Worm (Caenorhabditis elegans): ENCODE results near the gene F54F7.10.

F54F7.10 gene

ce11 chrX:11848618-11849017 lies 14.8 kb upstream of the F54F7.10 start, which contains the start of gene F54F7.9:
F54F7.9 (minus strand) TSS chrX:11848718.
- no peak for TF ChIP-seq hmg-11 (tag; optimal IDR thresholded peaks at IDR 0.05)
- TF ChIP-seq snpc-4 (tag; optimal IDR thresholded peaks at IDR 0.05), result no peak
- no peak for TF ChIP-seq jun-1 (tag; optimal IDR thresholded peaks at IDR 0.05)
- no peak for TF ChIP-seq pqm-1 (tag; optimal IDR thresholded peaks at IDR 0.05)
- no peak for TF ChIP-seq fkh-2 (tag; optimal IDR thresholded peaks at IDR 0.05)
- TF ChIP-seq R02D3.7 (tag; optimal IDR thresholded peaks at IDR 0.05), result no peak
- TF ChIP-seq nhr-28 (tag; optimal IDR thresholded peaks at IDR 0.05), result no peak
- TF ChIP-seq elt-3 (tag; optimal IDR thresholded peaks at IDR 0.05), result no peak
- TF ChIP-seq daf-12 (tag; optimal IDR thresholded peaks at IDR 0.05), result no peak
- no peak for TF ChIP-seq ceh-16 (tag; optimal IDR thresholded peaks at IDR 0.05)
- no peak for TF ChIP-seq ztf-11 (tag; optimal IDR thresholded peaks at IDR 0.05)

ce11 chrX:11850082-11850481 lies 13.3 kb upstream of the F54F7.10 start, which contains the start of gene F54F7.3:
F54F7.3 (minus strand) TSS chrX:11850182.
- TF ChIP-seq ceh-28 (tag; optimal IDR thresholded peaks at IDR 0.05) (no peak), lin-39 (tag; optimal IDR thresholded peaks at IDR 0.05) (no peak), nhr-67 (tag; optimal IDR thresholded peaks at IDR 0.05) (no peak), egl-5 (tag; optimal IDR thresholded peaks at IDR 0.05) (no peak), R02D3.7 (tag; optimal IDR thresholded peaks at IDR 0.05) (no peak), elt-3 (tag; optimal IDR thresholded peaks at IDR 0.05) (no peak), zag-1 (tag; optimal IDR thresholded peaks at IDR 0.05) (no peak), hmg-11 (tag; optimal IDR thresholded peaks at IDR 0.05) (no peak), nfya-1 (tag; optimal IDR thresholded peaks at IDR 0.05; ENCODE audit: insufficient read depth) (no peak), ZK546.5 (tag; optimal IDR thresholded peaks at IDR 0.05) (no peak), fkh-10 (GFP tag; optimal IDR thresholded peaks at IDR 0.05) (no peak), ceh-9 (tag; optimal IDR thresholded peaks at IDR 0.05) (no peak), mml-1 (tag; optimal IDR thresholded peaks at IDR 0.05) (no peak)

DNA sequence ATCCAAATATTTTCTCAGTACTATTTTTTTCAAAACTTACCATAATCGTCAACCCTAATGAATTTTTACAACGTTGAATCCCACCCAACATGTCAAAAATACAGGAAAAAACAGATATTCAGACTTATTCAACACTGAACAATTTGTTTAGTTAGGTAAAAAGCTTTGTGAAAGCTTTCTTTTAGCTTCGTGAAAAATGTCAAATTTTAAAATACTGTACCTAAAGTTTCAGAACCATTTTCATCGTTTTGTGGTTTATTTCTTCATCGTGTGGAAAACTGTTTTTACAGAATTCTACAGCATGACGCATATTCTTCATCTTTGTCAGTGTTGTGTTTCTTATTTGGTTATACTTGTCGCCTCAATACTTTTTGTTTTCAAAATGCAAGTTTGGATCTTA lies 12.8 kb upstream of the F54F7.10 start, which contains the start of gene F54F7.14:
Gene F54F7.14, plus strand, starts transcription at position 301 of the 400 bp plus-strand sequence.
- no peak for TF ChIP-seq unc-62 (GFP tag; optimal IDR thresholded peaks at IDR 0.05)
- no peak for TF ChIP-seq eor-1 (tag; optimal IDR thresholded peaks at IDR 0.05)
- no peak for TF ChIP-seq nhr-25 (tag; optimal IDR thresholded peaks at IDR 0.05)
- TF ChIP-seq zag-1 (tag; optimal IDR thresholded peaks at IDR 0.05), result no peak
- TF ChIP-seq nhr-237 (tag; optimal IDR thresholded peaks at IDR 0.05), result no peak
- TF ChIP-seq nhr-76 (tag; optimal IDR thresholded peaks at IDR 0.05), result no peak
- no peak for TF ChIP-seq tbx-2 (tag; optimal IDR thresholded peaks at IDR 0.05)
- no peak for TF ChIP-seq fkh-2 (tag; optimal IDR thresholded peaks at IDR 0.05)
- TF ChIP-seq nhr-11 (tag; optimal IDR thresholded peaks at IDR 0.05), result no peak
- TF ChIP-seq skn-1 (tag; optimal IDR thresholded peaks at IDR 0.05), result no peak
- no peak for TF ChIP-seq daf-12 (tag; optimal IDR thresholded peaks at IDR 0.05)
- no peak for TF ChIP-seq ztf-11 (tag; optimal IDR thresholded peaks at IDR 0.05)
- TF ChIP-seq nhr-43 (tag; optimal IDR thresholded peaks at IDR 0.05; ENCODE audit: poor library complexity, severe bottlenecking), result no peak
- no peak for TF ChIP-seq nhr-67 (tag; optimal IDR thresholded peaks at IDR 0.05)

DNA sequence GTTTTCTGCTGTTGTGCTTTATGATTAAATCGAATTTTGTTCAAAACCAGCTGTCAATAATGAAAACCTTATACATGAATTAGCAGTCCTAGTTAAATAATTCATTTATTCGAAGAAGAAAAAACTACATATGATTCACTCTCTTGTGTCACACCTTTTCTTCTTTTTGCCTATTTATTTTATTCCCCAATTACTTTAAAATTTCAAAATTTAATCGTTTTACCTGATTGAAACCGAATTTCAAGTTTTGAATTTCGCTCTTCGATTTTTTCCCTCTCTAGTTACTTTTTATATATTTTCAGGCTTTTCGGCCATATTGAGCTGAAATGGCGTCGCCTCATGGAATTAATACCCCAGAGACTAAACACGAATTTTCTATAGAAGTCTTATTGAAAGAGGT lies 10.9 kb upstream of the F54F7.10 start, which contains the start of gene xtr-1:
Gene xtr-1, plus strand, starts transcription at position 301 of the 400 bp plus-strand sequence.
- TF ChIP-seq lsy-12 (tag; optimal IDR thresholded peaks at IDR 0.05) (no peak), nhr-25 (tag; optimal IDR thresholded peaks at IDR 0.05) (no peak), lin-39 (tag; optimal IDR thresholded peaks at IDR 0.05) (no peak), fkh-2 (tag; optimal IDR thresholded peaks at IDR 0.05) (no peak), elt-3 (tag; optimal IDR thresholded peaks at IDR 0.05) (no peak), daf-12 (tag; optimal IDR thresholded peaks at IDR 0.05) (no peak), lin-15B (tag; optimal IDR thresholded peaks at IDR 0.05) (no peak), unc-39 (tag; optimal IDR thresholded peaks at IDR 0.05) (no peak), nhr-43 (tag; optimal IDR thresholded peaks at IDR 0.05; ENCODE audit: poor library complexity, severe bottlenecking) (no peak), nhr-237 (tag; optimal IDR thresholded peaks at IDR 0.05) (no peak), R02D3.7 (tag; optimal IDR thresholded peaks at IDR 0.05) (no peak), pqm-1 (tag; optimal IDR thresholded peaks at IDR 0.05) (no peak), nhr-12 (tag; optimal IDR thresholded peaks at IDR 0.05) (no peak), ceh-9 (tag; optimal IDR thresholded peaks at IDR 0.05) (no peak), nhr-76 (tag; optimal IDR thresholded peaks at IDR 0.05) (no peak), elt-1 (tag; optimal IDR thresholded peaks at IDR 0.05) (no peak), ceh-16 (tag; optimal IDR thresholded peaks at IDR 0.05) (no peak), egl-5 (tag; optimal IDR thresholded peaks at IDR 0.05) (no peak), zag-1 (tag; optimal IDR thresholded peaks at IDR 0.05) (no peak), egl-27 (tag; optimal IDR thresholded peaks at IDR 0.05) (no peak)
